Worm (Caenorhabditis elegans) whole organism, mixed stage, embryonic: ENCODE measurements around the gene spcs-2.

ENCODE experiments used
- M03D4.4 ChIP-seq: sonication (generic microtip); optimal IDR thresholded peaks from 2 replicates; lab custom pipeline; 2017; ENCODE audit warnings: mild to moderate bottlenecking, missing genetic modification characterization, missing compliant biosample characterization
- ces-1 ChIP-seq: fragments of 150-350 bp; optimal IDR thresholded peaks from 2 replicates; lab custom pipeline; 2014; ENCODE audit warnings: missing biosample characterization, missing genetic modification reagents, missing genetic modification characterization
- elt-1 ChIP-seq: sonication (generic microtip); optimal IDR thresholded peaks from 2 replicates; lab custom pipeline; 2017; ENCODE audit warnings: missing genetic modification characterization, mild to moderate bottlenecking, missing compliant biosample characterization, antibody characterized with exemption, moderate library complexity, borderline replicate concordance; ENCODE audit not compliant: insufficient read depth
- elt-3 ChIP-seq: fragments of 150-350 bp; optimal IDR thresholded peaks from 2 replicates; lab custom pipeline; 2014; ENCODE audit warnings: missing biosample characterization, missing genetic modification characterization
- lin-13 ChIP-seq: fragments of 150-350 bp; optimal IDR thresholded peaks from 2 replicates; lab custom pipeline; 2014; ENCODE audit warnings: missing biosample characterization, missing genetic modification characterization
- nhr-28 ChIP-seq: fragments of 150-350 bp; optimal IDR thresholded peaks from 2 replicates; lab custom pipeline; 2014; ENCODE audit warnings: missing biosample characterization, missing genetic modification characterization
- nhr-76 ChIP-seq: sonication (generic microtip); optimal IDR thresholded peaks from 2 replicates; lab custom pipeline; 2017; ENCODE audit warnings: missing biosample characterization, missing genetic modification characterization
- snpc-4 ChIP-seq: fragments of 150-350 bp; optimal IDR thresholded peaks from 2 replicates; lab custom pipeline; 2014; ENCODE audit warnings: missing biosample characterization, missing genetic modification characterization

ce11 chrIII:12860119-12860518, 14.7 kb upstream of the spcs-2 start:
- TF ChIP-seq nhr-28 (tag; lab: Kevin White, UChicago) (no peak), elt-1 (tag; lab: Kevin White, UChicago) (no peak), ces-1 (GFP tag; lab: Kevin White, UChicago) (no peak), M03D4.4 (tag; lab: Kevin White, UChicago) (no peak), elt-3 (tag; lab: Kevin White, UChicago) (no peak), lin-13 (tag; lab: Kevin White, UChicago) (no peak), snpc-4 (tag; lab: Kevin White, UChicago) (no peak), nhr-76 (tag; lab: Kevin White, UChicago) (no peak)
